Worm (Caenorhabditis elegans) whole organism, late embryonic: Measurements from ENCODE around the gene qars-1.

Experiments
- ceh-14 ChIP-seq: sonication (generic microtip); optimal IDR thresholded peaks from 2 replicates; lab custom pipeline; 2016; ENCODE audit warnings: missing genotype, missing genetic modification characterization, missing compliant biosample characterization
- ceh-9 ChIP-seq: sonication (generic microtip); optimal IDR thresholded peaks from 2 replicates; lab custom pipeline; 2016; ENCODE audit warnings: mild to moderate bottlenecking, missing genetic modification characterization, inconsistent platforms, missing compliant biosample characterization
- gmeb-2 ChIP-seq: sonication (generic microtip); optimal IDR thresholded peaks from 2 replicates; lab custom pipeline; 2016; ENCODE audit warnings: missing genetic modification characterization, inconsistent platforms, missing compliant biosample characterization
- nfya-1 ChIP-seq: sonication (generic microtip); optimal IDR thresholded peaks from 2 replicates; lab custom pipeline; 2017; ENCODE audit warnings: missing genetic modification characterization, mild to moderate bottlenecking, missing compliant biosample characterization, antibody characterized with exemption, moderate library complexity
- pag-3 ChIP-seq: sonication (generic microtip); optimal IDR thresholded peaks from 2 replicates; lab custom pipeline; 2016; ENCODE audit warnings: missing compliant biosample characterization, missing genetic modification characterization, borderline replicate concordance
- pha-4 ChIP-seq: fragments of 150-350 bp; optimal IDR thresholded peaks from 2 replicates; lab custom pipeline; 2018; ENCODE audit warnings: missing biosample characterization, missing genetic modification reagents, missing genetic modification characterization
- pqm-1 ChIP-seq: sonication (generic microtip); optimal IDR thresholded peaks from 2 replicates; lab custom pipeline; 2016; ENCODE audit warnings: missing genetic modification characterization, missing compliant biosample characterization

DNA sequence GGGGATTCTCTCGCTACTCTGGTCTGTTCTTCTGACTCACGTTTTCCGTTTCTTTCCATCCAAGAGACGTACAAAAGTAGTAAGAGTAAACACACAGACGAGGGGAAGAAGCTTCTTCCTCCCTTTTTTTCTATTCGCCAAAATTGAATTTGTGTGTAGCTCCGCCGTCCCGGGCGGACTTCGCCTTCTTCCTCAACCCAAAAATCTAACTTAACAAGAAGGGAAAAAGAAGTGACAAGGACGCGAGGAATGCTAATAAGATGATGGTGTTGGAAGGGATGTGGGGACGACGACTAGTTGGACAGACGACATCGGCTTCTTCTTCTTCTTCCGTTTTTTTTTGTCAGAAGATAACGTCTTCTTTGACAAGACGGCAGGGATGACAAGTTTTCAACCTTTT, 4.0 kb upstream of the qars-1 start:
- TF ChIP-seq pqm-1 (tag; lab: Kevin White, UChicago) (no peak), pag-3 (tag; lab: Kevin White, UChicago) (no peak), ceh-14 (tag; lab: Kevin White, UChicago) (no peak), pha-4 (tag; lab: Kevin White, UChicago) (no peak), gmeb-2 (no peak), ceh-9 (tag; lab: Kevin White, UChicago) (no peak), nfya-1 (tag; lab: Kevin White, UChicago) (no peak)
